Worm (Caenorhabditis elegans) whole organism, early embryonic: Measurements from ENCODE around the gene arr-1.

Source experiments
- B0310.2 ChIP-seq: sonication (generic microtip); optimal IDR thresholded peaks from 2 replicates; lab custom pipeline; 2016; ENCODE audit warnings: mild to moderate bottlenecking, missing genetic modification characterization, missing compliant biosample characterization
- F13C5.2 ChIP-seq: sonication (generic microtip); optimal IDR thresholded peaks from 2 replicates; lab custom pipeline; 2017; ENCODE audit warnings: mild to moderate bottlenecking, missing genetic modification characterization, inconsistent platforms, missing compliant biosample characterization
- ama-1 ChIP-seq: fragments of 150-350 bp; optimal IDR thresholded peaks from 2 replicates; lab custom pipeline; 2014
- ceh-13 ChIP-seq: fragments of 200-800 bp; sonication (Bioruptor generic); optimal IDR thresholded peaks from 2 replicates; lab custom pipeline; 2018; ENCODE audit warnings: mild to moderate bottlenecking, missing genetic modification characterization, missing compliant biosample characterization
- ets-7 ChIP-seq: sonication (generic microtip); optimal IDR thresholded peaks from 2 replicates; lab custom pipeline; 2016; ENCODE audit warnings: missing genotype, missing genetic modification characterization, missing compliant biosample characterization
- flt-1 ChIP-seq: fragments of 200-800 bp; sonication (Bioruptor generic); IDR thresholded peaks from 2 replicates; pipeline ENCODE4 v1.3.6; 2022; ENCODE audit warnings: missing genetic modification characterization, missing compliant biosample characterization
- hmbx-1 ChIP-seq: sonication (generic microtip); optimal IDR thresholded peaks from 2 replicates; lab custom pipeline; 2016; ENCODE audit warnings: mild to moderate bottlenecking, missing genetic modification characterization, missing compliant biosample characterization
- pes-1 ChIP-seq: fragments of 200-800 bp; sonication (Bioruptor generic); IDR thresholded peaks from 2 replicates; pipeline ENCODE4 v1.3.6; 2022; ENCODE audit warnings: missing genetic modification reagents, missing genetic modification characterization, missing compliant biosample characterization
- tbx-11 ChIP-seq: fragments of 200-800 bp; sonication (Bioruptor generic); IDR thresholded peaks from 2 replicates; pipeline ENCODE4 v1.3.6; 2022; ENCODE audit warnings: missing genetic modification characterization, missing compliant biosample characterization
- tbx-37 ChIP-seq: fragments of 200-800 bp; sonication (Bioruptor generic); conservative IDR thresholded peaks from 2 replicates; pipeline ENCODE4 v1.3.6; 2022; ENCODE audit warnings: missing genetic modification reagents, missing genetic modification characterization, missing compliant biosample characterization
- tra-4 ChIP-seq: sonication (generic microtip); optimal IDR thresholded peaks from 2 replicates; lab custom pipeline; 2017; ENCODE audit warnings: missing genetic modification characterization, missing compliant biosample characterization

- TF ChIP-seq F13C5.2 (no peak), ama-1 (lab: Kevin White, UChicago) (no peak), ets-7 (tag; lab: Kevin White, UChicago) (no peak), tra-4 (no peak), hmbx-1 (tag; lab: Kevin White, UChicago) (no peak), flt-1 (no peak), pes-1 (GFP tag; lab: Robert Waterston, UW) (no peak), tbx-37 (GFP tag; lab: Robert Waterston, UW) (0 out of 2 replicates have a peak, but pooled peaks have one; percentile 23), ceh-13 (no peak), tbx-11 (GFP tag; lab: Robert Waterston, UW) (no peak), B0310.2 (tag; lab: Kevin White, UChicago) (no peak)
These were observed 35.1 kb upstream of the arr-1 start, which contains the start of gene sel-12 for ce11 chrX:915510-915909.
